Fruit fly (Drosophila melanogaster): Measurements from ENCODE around the gene baz.

baz gene

dm6 chrX:17178484-17178921 lies 18.7 kb downstream of the baz start:
- TF ChIP-seq CG17801 (GFP tag; optimal IDR thresholded peaks at IDR 0.05; ENCODE audit: partially characterized antibody), result peak; percentile 99

- no peak for TF ChIP-seq CG17801 (GFP tag; optimal IDR thresholded peaks at IDR 0.05; ENCODE audit: partially characterized antibody)
Measured at dm6 chrX:17180523-17180922, 20.7 kb downstream of the baz start.

- TF ChIP-seq CG17801 (GFP tag; optimal IDR thresholded peaks at IDR 0.05; ENCODE audit: partially characterized antibody), result no peak
Measured at dm6 chrX:17181264-17182198, 21.7 kb downstream of the baz start.

- TF ChIP-seq CG17801 (GFP tag; optimal IDR thresholded peaks at IDR 0.05; ENCODE audit: partially characterized antibody), result no peak
Measured at dm6 chrX:17183486-17183885, 23.7 kb downstream of the baz start.

dm6 chrX:17186432-17186831 lies 26.6 kb downstream of the baz start:
- TF ChIP-seq CG17801 (GFP tag; optimal IDR thresholded peaks at IDR 0.05; ENCODE audit: partially characterized antibody), result no peak

dm6 chrX:17187495-17187894 lies 27.7 kb downstream of the baz start:
- peak; percentile 26 for TF ChIP-seq CG17801 (GFP tag; optimal IDR thresholded peaks at IDR 0.05; ENCODE audit: partially characterized antibody)

dm6 chrX:17188167-17188566 lies 28.4 kb downstream of the baz start:
- TF ChIP-seq CG17801 (GFP tag; optimal IDR thresholded peaks at IDR 0.05; ENCODE audit: partially characterized antibody), result no peak

dm6 chrX:17202498-17203162 lies 42.8 kb downstream of the baz start, which contains the start of the genes TTLL1A and CG5070:
Gene TTLL1A, minus strand, starts transcription at chrX:17202598.
Gene CG5070, plus strand, starts transcription at chrX:17203112.
- no peak for TF ChIP-seq CG17801 (GFP tag; optimal IDR thresholded peaks at IDR 0.05; ENCODE audit: partially characterized antibody)

dm6 chrX:17205028-17205427 lies 45.2 kb downstream of the baz start:
- TF ChIP-seq CG17801 (GFP tag; optimal IDR thresholded peaks at IDR 0.05; ENCODE audit: partially characterized antibody), result no peak

dm6 chrX:17206046-17206445 lies 46.2 kb downstream of the baz start, which contains the start of gene CG32564:
Gene CG32564, plus strand, starts transcription at chrX:17206407.
- TF ChIP-seq CG17801 (GFP tag; optimal IDR thresholded peaks at IDR 0.05; ENCODE audit: partially characterized antibody), result no peak

dm6 chrX:17207865-17208486 lies 48.2 kb downstream of the baz start, which contains the start of gene CG32563:
Gene CG32563, plus strand, starts transcription at chrX:17208436.
- TF ChIP-seq CG17801 (GFP tag; optimal IDR thresholded peaks at IDR 0.05; ENCODE audit: partially characterized antibody), result no peak

- no peak for TF ChIP-seq CG17801 (GFP tag; optimal IDR thresholded peaks at IDR 0.05; ENCODE audit: partially characterized antibody)
Measured at dm6 chrX:17209897-17210296, 50.1 kb downstream of the baz start, which contains the start of gene CG12995. Gene CG12995, minus strand, starts transcription at chrX:17209997.

- no peak for TF ChIP-seq CG17801 (GFP tag; optimal IDR thresholded peaks at IDR 0.05; ENCODE audit: partially characterized antibody)
Measured at dm6 chrX:17212007-17212406, 52.2 kb downstream of the baz start, which contains the start of gene CG18258. Gene CG18258, plus strand, starts transcription at chrX:17212307.

- no peak for TF ChIP-seq CG17801 (GFP tag; optimal IDR thresholded peaks at IDR 0.05; ENCODE audit: partially characterized antibody)
Measured at dm6 chrX:17215004-17215403, 55.2 kb downstream of the baz start, which contains the start of gene CG5162. Gene CG5162, plus strand, starts transcription at chrX:17215304.

Data from ovary, adult (tissue).